Fruit fly (Drosophila melanogaster) whole organism, embryonic: ENCODE data around the gene CG42538.
A peak's percentile ranks its signal among the peaks of the same experiment; 100 is the strongest.

Source experiments
- Awh ChIP-seq: fragments of 200-800 bp; sonication (Bioruptor generic); IDR thresholded peaks from 2 replicates; pipeline ENCODE4, ENCODE4 v1.3.6; 2022; ENCODE audit warnings: missing biosample characterization, missing genetic modification characterization
- Blimp-1 ChIP-seq: fragments of 200-800 bp; sonication (Bioruptor generic); optimal IDR thresholded peaks from 3 replicates; lab custom pipeline; 2018; ENCODE audit warnings: missing biosample characterization, missing genetic modification characterization, mild to moderate bottlenecking, moderate library complexity, missing genetic modification reagents
- CG10431 ChIP-seq: fragments of 200-800 bp; sonication (Bioruptor generic); optimal IDR thresholded peaks from 3 replicates; lab custom pipeline; 2018; ENCODE audit warnings: missing biosample characterization, mild to moderate bottlenecking, missing genetic modification characterization
- CG11456 ChIP-seq: fragments of 200-800 bp; sonication (Bioruptor generic); IDR thresholded peaks from 3 replicates; pipeline ENCODE4 v1.3.6; 2022; ENCODE audit warnings: missing biosample characterization, missing genetic modification characterization
- CG15011 ChIP-seq: fragments of 200-800 bp; sonication (Bioruptor generic); optimal IDR thresholded peaks from 3 replicates; lab custom pipeline; 2018; ENCODE audit warnings: missing biosample characterization, mild to moderate bottlenecking, missing genetic modification characterization
- CG17186 ChIP-seq: fragments of 200-800 bp; sonication (Bioruptor generic); optimal IDR thresholded peaks from 3 replicates; lab custom pipeline; 2017; ENCODE audit warnings: missing biosample characterization, missing genetic modification reagents, missing genetic modification characterization
- CG18476 ChIP-seq: fragments of 200-800 bp; sonication (Bioruptor generic); optimal IDR thresholded peaks from 2 replicates; lab custom pipeline; 2016; ENCODE audit warnings: missing biosample characterization, mild to moderate bottlenecking, missing genetic modification characterization
- CG30403 ChIP-seq: fragments of 200-800 bp; sonication (Bioruptor generic); optimal IDR thresholded peaks from 3 replicates; lab custom pipeline; 2016; ENCODE audit warnings: missing biosample characterization, missing genetic modification characterization
- CG34376 ChIP-seq: fragments of 200-800 bp; sonication (Bioruptor generic); optimal IDR thresholded peaks from 2 replicates; lab custom pipeline; 2018; ENCODE audit warnings: missing biosample characterization, mild to moderate bottlenecking, missing genetic modification characterization
- CG34422 ChIP-seq: fragments of 200-800 bp; sonication (Bioruptor generic); IDR thresholded peaks from 3 replicates; pipeline ENCODE4 v1.3.6; 2022; ENCODE audit warnings: missing biosample characterization, missing genetic modification characterization
- CG4360 ChIP-seq: fragments of 200-800 bp; sonication (Bioruptor generic); IDR thresholded peaks from 2 replicates; pipeline ENCODE4 v1.3.6; 2022; ENCODE audit warnings: missing biosample characterization, missing genetic modification characterization
- CG6175 ChIP-seq: fragments of 200-800 bp; sonication (Bioruptor generic); IDR thresholded peaks from 3 replicates; pipeline ENCODE4 v1.3.6; 2022; ENCODE audit warnings: missing biosample characterization, missing genetic modification characterization
- CG6813 ChIP-seq: fragments of 200-800 bp; sonication (Bioruptor generic); optimal IDR thresholded peaks from 2 replicates; lab custom pipeline; 2017; ENCODE audit warnings: missing biosample characterization, missing genetic modification characterization, mild to moderate bottlenecking, moderate library complexity, missing genetic modification reagents
- Drgx ChIP-seq: fragments of 200-800 bp; sonication (Bioruptor generic); IDR thresholded peaks from 2 replicates; pipeline ENCODE4 v1.3.6; 2022; ENCODE audit warnings: missing biosample characterization, missing genetic modification characterization
- E2f2 ChIP-seq: fragments of 200-800 bp; sonication (Bioruptor generic); IDR thresholded peaks from 2 replicates; pipeline ENCODE4 v1.3.6; 2022; ENCODE audit warnings: missing biosample characterization, missing genetic modification characterization
- Ets65A ChIP-seq: fragments of 200-800 bp; sonication (Bioruptor generic); peaks from one replicate; lab custom pipeline; 2016; ENCODE audit warnings: missing biosample characterization, missing genetic modification characterization
- HLH54F ChIP-seq: fragments of 200-800 bp; sonication (Bioruptor generic); optimal IDR thresholded peaks from 3 replicates; lab custom pipeline; 2016; ENCODE audit warnings: missing biosample characterization, missing genetic modification characterization
- Hr39 ChIP-seq: fragments of >200 bp; optimal IDR thresholded peaks from 2 replicates; lab custom pipeline; 2017
- Lhr ChIP-seq: fragments of 200-800 bp; sonication (Bioruptor generic); optimal IDR thresholded peaks from 3 replicates; lab custom pipeline; 2017; ENCODE audit warnings: mild to moderate bottlenecking, missing biosample characterization, missing genetic modification reagents, missing genetic modification characterization
- Oaz ChIP-seq: fragments of 200-800 bp; sonication (Bioruptor generic); IDR thresholded peaks from 2 replicates; pipeline ENCODE4 v1.3.6; 2022; ENCODE audit warnings: missing biosample characterization, missing genetic modification characterization
- Scr ChIP-seq: fragments of 200-800 bp; sonication (Bioruptor generic); IDR thresholded peaks from 2 replicates; pipeline ENCODE4 v1.3.6; 2022; ENCODE audit warnings: missing biosample characterization, missing genetic modification characterization; ENCODE audit not compliant: partially characterized antibody
- Taf1 ChIP-seq: fragments of 200-800 bp; sonication (Bioruptor generic); IDR thresholded peaks from 2 replicates; pipeline ENCODE4 v1.3.6; 2022; ENCODE audit warnings: missing biosample characterization, missing genetic modification characterization
- bsh ChIP-seq, 2 experiments: fragments of 200-800 bp; sonication (Bioruptor generic); optimal IDR thresholded peaks; 2 replicates each; lab custom pipeline; 2017 to 2018; ENCODE audit warnings: mild to moderate bottlenecking in 2 of 2, missing biosample characterization in 2 of 2, missing genetic modification characterization in 2 of 2, moderate library complexity in 1 of 2
- corto ChIP-seq: fragments of 200-800 bp; sonication (Bioruptor generic); optimal IDR thresholded peaks from 2 replicates; lab custom pipeline; 2016; ENCODE audit warnings: missing biosample characterization, mild to moderate bottlenecking, missing genetic modification characterization, moderate library complexity
- dmrt11E ChIP-seq: fragments of 200-800 bp; sonication (Bioruptor generic); optimal IDR thresholded peaks from 3 replicates; lab custom pipeline; 2018; ENCODE audit warnings: missing biosample characterization, mild to moderate bottlenecking, missing genetic modification characterization, moderate library complexity
- ems ChIP-seq: fragments of 200-800 bp; sonication (Bioruptor generic); optimal IDR thresholded peaks from 3 replicates; lab custom pipeline; 2016; ENCODE audit warnings: missing biosample characterization, missing genetic modification characterization
- gcm2 ChIP-seq: fragments of 200-800 bp; sonication (Bioruptor generic); optimal IDR thresholded peaks from 2 replicates; lab custom pipeline; 2016; ENCODE audit warnings: missing biosample characterization, missing genetic modification characterization
- gt ChIP-seq: fragments of 200-800 bp; sonication (Bioruptor generic); IDR thresholded peaks from 2 replicates; pipeline ENCODE4 v1.3.6; 2022; ENCODE audit warnings: missing biosample characterization, missing genetic modification characterization
- hkb ChIP-seq, 2 experiments: fragments of 200-800 bp in 1 of 2; fragments of >200 bp in 1 of 2; sonication (Bioruptor generic) in 1 of 2; IDR thresholded peaks in 1 of 2; optimal IDR thresholded peaks in 1 of 2; 2 replicates each; pipeline versions ENCODE4 v1.3.6 to Lab custom; 2017 to 2022; ENCODE audit warnings: missing biosample characterization in 1 of 2, missing genetic modification characterization in 1 of 2
- hth ChIP-seq: fragments of >200 bp; optimal IDR thresholded peaks from 2 replicates; lab custom pipeline; 2017; ENCODE audit warnings: inconsistent platforms
- inv ChIP-seq: fragments of 200-800 bp; sonication (Bioruptor generic); IDR thresholded peaks from 2 replicates; pipeline ENCODE4 v1.3.6; 2022; ENCODE audit warnings: missing biosample characterization, missing genetic modification characterization; ENCODE audit not compliant: partially characterized antibody
- ken ChIP-seq: fragments of 200-800 bp; sonication (Bioruptor generic); IDR thresholded peaks from 3 replicates; pipeline ENCODE4 v1.3.6; 2022; ENCODE audit warnings: missing biosample characterization, missing genetic modification characterization
- kni ChIP-seq: fragments of 200-800 bp; sonication (Bioruptor generic); optimal IDR thresholded peaks from 3 replicates; lab custom pipeline; 2017; ENCODE audit warnings: mild to moderate bottlenecking, missing biosample characterization, missing genetic modification reagents, missing genetic modification characterization
- lola ChIP-seq, 3 experiments: fragments of >200 bp in 2 of 3; fragments of 200-800 bp in 1 of 3; sonication (Bioruptor generic) in 1 of 3; optimal IDR thresholded peaks; 2 replicates each; lab custom pipeline; 2017 to 2019; ENCODE audit warnings: missing biosample characterization in 3 of 3, missing genetic modification characterization in 3 of 3, mild to moderate bottlenecking in 1 of 3, moderate library complexity in 1 of 3
- nmo ChIP-seq: fragments of 200-800 bp; sonication (Bioruptor generic); optimal IDR thresholded peaks from 2 replicates; lab custom pipeline; 2018; ENCODE audit warnings: missing biosample characterization, mild to moderate bottlenecking, missing genetic modification characterization, moderate library complexity
- oc ChIP-seq: fragments of 200-800 bp; sonication (Bioruptor generic); optimal IDR thresholded peaks from 2 replicates; lab custom pipeline; 2018; ENCODE audit warnings: missing biosample characterization, mild to moderate bottlenecking, missing genetic modification characterization, moderate library complexity
- pan ChIP-seq, 4 experiments: fragments of >200 bp in 3 of 4; fragments of 200-800 bp in 1 of 4; sonication (Bioruptor generic) in 1 of 4; optimal IDR thresholded peaks in 3 of 4; IDR thresholded peaks in 1 of 4; 2 replicates each; pipeline versions ENCODE4 v1.3.6 to Lab custom; 2017 to 2022; ENCODE audit warnings: missing biosample characterization in 2 of 4, missing genetic modification characterization in 2 of 4, mixed read lengths in 1 of 4
- peb ChIP-seq: fragments of 200-800 bp; sonication (Bioruptor generic); IDR thresholded peaks from 2 replicates; pipeline ENCODE4 v1.3.6; 2022; ENCODE audit warnings: missing biosample characterization, missing genetic modification characterization
- pho ChIP-seq: fragments of 200-800 bp; sonication (Bioruptor generic); optimal IDR thresholded peaks from 2 replicates; lab custom pipeline; 2016; ENCODE audit warnings: missing biosample characterization, missing genetic modification characterization
- phol ChIP-seq: fragments of 200-800 bp; sonication (Bioruptor generic); optimal IDR thresholded peaks from 3 replicates; lab custom pipeline; 2018; ENCODE audit warnings: missing biosample characterization, mild to moderate bottlenecking, missing genetic modification characterization, moderate library complexity
- row ChIP-seq: fragments of 200-800 bp; sonication (Bioruptor generic); IDR thresholded peaks from 3 replicates; pipeline ENCODE4 v1.3.6; 2022; ENCODE audit warnings: missing biosample characterization, missing genetic modification characterization
- sd ChIP-seq: fragments of 200-800 bp; sonication (Bioruptor generic); optimal IDR thresholded peaks from 3 replicates; lab custom pipeline; 2018; ENCODE audit warnings: missing biosample characterization, mild to moderate bottlenecking, missing genetic modification characterization, moderate library complexity
- so ChIP-seq: fragments of 200-800 bp; sonication (Bioruptor generic); IDR thresholded peaks from 3 replicates; pipeline ENCODE4 v1.3.6; 2022; ENCODE audit warnings: missing biosample characterization, missing genetic modification characterization
- ssp ChIP-seq: fragments of 200-800 bp; sonication (Bioruptor generic); IDR thresholded peaks from 2 replicates; pipeline ENCODE4 v1.3.6; 2022; ENCODE audit warnings: missing biosample characterization, missing genetic modification characterization
- zen2 ChIP-seq: fragments of 200-800 bp; sonication (Bioruptor generic); IDR thresholded peaks from 3 replicates; pipeline ENCODE4 v1.3.6; 2022; ENCODE audit warnings: missing biosample characterization, missing genetic modification characterization; ENCODE audit not compliant: partially characterized antibody

CG42538 gene

dm6 chr3L:16019144-16020006 is 14.9 kb upstream of the CG42538 start:
- peak in 1 of 3 experiments; percentile 8 for TF ChIP-seq lola (GFP tag; optimal IDR thresholded peaks at IDR 0.05; lab: Kevin White, UChicago)
- peak; percentile 11 for TF ChIP-seq dmrt11E
- peak in 1 of 2 experiments; percentile 65 for TF ChIP-seq pan (optimal IDR thresholded peaks at IDR 0.05; lab: Kevin White, UChicago)
- TF ChIP-seq pan (GFP tag; optimal IDR thresholded peaks at IDR 0.05 in 1 of 2, IDR thresholded peaks at IDR 0.05 in 1 of 2), result peak in 1 of 2 experiments; percentile 66
- TF ChIP-seq CG11456 (GFP tag; lab: Robert Waterston, UW), result 0 out of 3 replicates have a peak, but pooled peaks have one; percentile 59
- peak; percentile 60 for TF ChIP-seq CG4360
- TF ChIP-seq Ets65A, result peak; percentile 86
- 0 out of 3 replicates have a peak, but pooled peaks have one; percentile 23 for TF ChIP-seq CG6175 (GFP tag; lab: Robert Waterston, UW)
- TF ChIP-seq bsh (GFP tag; optimal IDR thresholded peaks at IDR 0.05; lab: Kevin White, UChicago), result no peak
- TF ChIP-seq Oaz (GFP tag; lab: Robert Waterston, UW), result peak; percentile 28; the same call in 1 of the 2 replicates
- TF ChIP-seq CG6813 (GFP tag; lab: Kevin White, UChicago), result no peak
- TF ChIP-seq CG18476 (GFP tag; lab: Kevin White, UChicago), result no peak

- TF ChIP-seq oc, result no peak
- TF ChIP-seq Scr (GFP tag; lab: Robert Waterston, UW), result no peak
- TF ChIP-seq row (GFP tag; lab: Robert Waterston, UW), result peak; percentile 50
- no peak for TF ChIP-seq zen2 (GFP tag; lab: Robert Waterston, UW)
- TF ChIP-seq CG15011 (GFP tag; lab: Kevin White, UChicago), result no peak
- TF ChIP-seq phol, result peak; percentile 76
- no peak for TF ChIP-seq hkb (optimal IDR thresholded peaks at IDR 0.05; lab: Kevin White, UChicago)
- 0 out of 2 replicates have a peak, but pooled peaks have one; percentile 43 for TF ChIP-seq hkb (GFP tag; IDR thresholded peaks at IDR 0.05; lab: Robert Waterston, UW)
- TF ChIP-seq sd (tag; lab: Kevin White, UChicago), result no peak
- no peak for TF ChIP-seq Awh
- TF ChIP-seq peb, result peak; percentile 36; the same call in 1 of the 2 replicates
- TF ChIP-seq CG34422 (GFP tag; lab: Robert Waterston, UW), result no peak
- TF ChIP-seq hth, result no peak
- TF ChIP-seq Lhr (GFP tag; lab: Kevin White, UChicago), result no peak
- no peak for TF ChIP-seq Hr39 (lab: Kevin White, UChicago)
- TF ChIP-seq pho (GFP tag; lab: Kevin White, UChicago), result no peak
- no peak for TF ChIP-seq corto (GFP tag; lab: Kevin White, UChicago)
- peak; percentile 18; the same call in 1 of the 2 replicates for TF ChIP-seq E2f2 (GFP tag; lab: Robert Waterston, UW)
- TF ChIP-seq gcm2 (GFP tag; lab: Kevin White, UChicago), result no peak
- TF ChIP-seq kni (GFP tag; lab: Kevin White, UChicago), result peak; percentile 39
- TF ChIP-seq HLH54F (GFP tag; lab: Kevin White, UChicago), result peak; percentile 14
- TF ChIP-seq ssp (GFP tag; lab: Robert Waterston, UW), result no peak
- TF ChIP-seq ken, result peak; percentile 23; the same call in 1 of the 3 replicates
- no peak for TF ChIP-seq Drgx
- peak; percentile 67 for TF ChIP-seq nmo (GFP tag; lab: Kevin White, UChicago)
- no peak for TF ChIP-seq Taf1
- no peak for TF ChIP-seq CG10431 (GFP tag; lab: Kevin White, UChicago)
- TF ChIP-seq CG17186 (GFP tag; lab: Kevin White, UChicago), result no peak
- no peak for TF ChIP-seq inv (GFP tag; lab: Robert Waterston, UW)
- TF ChIP-seq so (GFP tag; lab: Robert Waterston, UW), result no peak
- no peak for TF ChIP-seq ems (GFP tag; lab: Kevin White, UChicago)
- TF ChIP-seq Oaz (GFP tag; lab: Robert Waterston, UW), result no peak
- peak; percentile 52 for TF ChIP-seq CG30403
- TF ChIP-seq Blimp-1, result peak; percentile 57
- TF ChIP-seq gt, result no peak
- no peak for TF ChIP-seq CG34376 (GFP tag; lab: Kevin White, UChicago)
Observed at dm6 chr3L:16021064-16021683, 13.2 kb upstream of the CG42538 start.
